Worm (Caenorhabditis elegans) whole organism, early embryonic: ENCODE data around the gene K09G1.1.

Experiments
- F13C5.2 ChIP-seq: sonication (generic microtip); optimal IDR thresholded peaks from 2 replicates; lab custom pipeline; 2017; ENCODE audit warnings: mild to moderate bottlenecking, missing genetic modification characterization, inconsistent platforms, missing compliant biosample characterization
- aly-1 ChIP-seq: sonication (generic microtip); optimal IDR thresholded peaks from 2 replicates; lab custom pipeline; 2016; ENCODE audit warnings: missing genetic modification characterization, missing compliant biosample characterization
- ama-1 ChIP-seq: fragments of 150-350 bp; optimal IDR thresholded peaks from 2 replicates; lab custom pipeline; 2014
- ceh-36 ChIP-seq: sonication (generic microtip); optimal IDR thresholded peaks from 2 replicates; lab custom pipeline; 2016; ENCODE audit warnings: missing genetic modification characterization, inconsistent platforms, missing compliant biosample characterization
- flt-1 ChIP-seq: fragments of 200-800 bp; sonication (Bioruptor generic); IDR thresholded peaks from 2 replicates; pipeline ENCODE4 v1.3.6; 2022; ENCODE audit warnings: missing genetic modification characterization, missing compliant biosample characterization
- hmg-4 ChIP-seq: fragments of 200-800 bp; sonication (Bioruptor generic); optimal IDR thresholded peaks from 2 replicates; lab custom pipeline; 2018; ENCODE audit warnings: mild to moderate bottlenecking, missing genetic modification characterization, missing compliant biosample characterization
- scrt-1 ChIP-seq: fragments of 200-800 bp; sonication (Bioruptor generic); IDR thresholded peaks from 2 replicates; pipeline ENCODE4 v1.3.6; 2022; ENCODE audit warnings: missing genetic modification characterization, missing compliant biosample characterization
- tbx-11 ChIP-seq: fragments of 200-800 bp; sonication (Bioruptor generic); IDR thresholded peaks from 2 replicates; pipeline ENCODE4 v1.3.6; 2022; ENCODE audit warnings: missing genetic modification characterization, missing compliant biosample characterization
- tbx-37 ChIP-seq: fragments of 200-800 bp; sonication (Bioruptor generic); conservative IDR thresholded peaks from 2 replicates; pipeline ENCODE4 v1.3.6; 2022; ENCODE audit warnings: missing genetic modification reagents, missing genetic modification characterization, missing compliant biosample characterization
- tra-4 ChIP-seq: sonication (generic microtip); optimal IDR thresholded peaks from 2 replicates; lab custom pipeline; 2017; ENCODE audit warnings: missing genetic modification characterization, missing compliant biosample characterization

- TF ChIP-seq F13C5.2 (tag; lab: Kevin White, UChicago) = no peak
- TF ChIP-seq scrt-1 (GFP tag; lab: Robert Waterston, UW) = no peak
- TF ChIP-seq ama-1 (lab: Kevin White, UChicago) = no peak
- TF ChIP-seq tbx-37 (GFP tag; lab: Robert Waterston, UW) = no peak
- TF ChIP-seq hmg-4 (GFP tag; lab: Kevin White, UChicago) = no peak
- TF ChIP-seq aly-1 (tag; lab: Kevin White, UChicago) = no peak
- no peak for TF ChIP-seq flt-1 (GFP tag; lab: Robert Waterston, UW)
- TF ChIP-seq ceh-36 (tag; lab: Kevin White, UChicago) = no peak
- no peak for TF ChIP-seq tra-4 (tag; lab: Kevin White, UChicago)
- no peak for TF ChIP-seq tbx-11 (GFP tag; lab: Robert Waterston, UW)
These were observed 49.0 kb downstream of the K09G1.1 start for ce11 chrV:9632348-9632747.
